Worm (Caenorhabditis elegans) whole organism, L3 larva: Measurements from ENCODE around the gene C11E4.8.

ENCODE experiments used
- ceh-82 ChIP-seq: fragments of 150-350 bp; optimal IDR thresholded peaks from 2 replicates; lab custom pipeline; 2014; ENCODE audit warnings: missing biosample characterization, missing genetic modification characterization
- ceh-9 ChIP-seq: sonication (generic microtip); optimal IDR thresholded peaks from 2 replicates; lab custom pipeline; 2018; ENCODE audit warnings: missing biosample characterization, missing genetic modification characterization
- egl-27 ChIP-seq: sonication (generic microtip); optimal IDR thresholded peaks from 4 replicates; lab custom pipeline; 2017; ENCODE audit warnings: missing biosample characterization, missing genetic modification reagents, missing genetic modification characterization
- egl-5 ChIP-seq: fragments of 150-350 bp; optimal IDR thresholded peaks from 2 replicates; lab custom pipeline; 2017; ENCODE audit warnings: missing biosample characterization, missing genetic modification reagents, missing genetic modification characterization, inconsistent platforms
- elt-3 ChIP-seq, 3 experiments: fragments of 150-350 bp in 1 of 3; sonication (generic microtip) in 2 of 3; optimal IDR thresholded peaks; 2 replicates in 2 of 3; 4 replicates in 1 of 3; lab custom pipeline; 2014 to 2017; ENCODE audit warnings: missing biosample characterization in 3 of 3, missing genetic modification characterization in 3 of 3
- eor-1 ChIP-seq, 2 experiments: fragments of 150-350 bp; optimal IDR thresholded peaks; 2 replicates each; lab custom pipeline; 2014 to 2018; ENCODE audit warnings: missing biosample characterization in 2 of 2, missing genetic modification characterization in 2 of 2
- fkh-10 ChIP-seq: sonication (generic microtip); optimal IDR thresholded peaks from 2 replicates; lab custom pipeline; 2017; ENCODE audit warnings: missing biosample characterization, missing genetic modification reagents, missing genetic modification characterization
- fkh-2 ChIP-seq: fragments of 150-350 bp; optimal IDR thresholded peaks from 2 replicates; lab custom pipeline; 2014; ENCODE audit warnings: missing biosample characterization, missing genetic modification reagents, missing genetic modification characterization
- fos-1 ChIP-seq: fragments of 150-350 bp; optimal IDR thresholded peaks from 2 replicates; lab custom pipeline; 2014; ENCODE audit warnings: missing biosample characterization, missing genetic modification characterization
- hmg-11 ChIP-seq: sonication (generic microtip); optimal IDR thresholded peaks from 2 replicates; lab custom pipeline; 2016; ENCODE audit warnings: missing genetic modification characterization, missing compliant biosample characterization
- lin-39 ChIP-seq: fragments of 150-350 bp; optimal IDR thresholded peaks from 2 replicates; lab custom pipeline; 2018; ENCODE audit warnings: missing biosample characterization, missing genetic modification reagents, missing genetic modification characterization
- mdl-1 ChIP-seq: fragments of 150-350 bp; optimal IDR thresholded peaks from 2 replicates; lab custom pipeline; 2014; ENCODE audit warnings: missing biosample characterization, missing genetic modification characterization
- mml-1 ChIP-seq: fragments of 150-350 bp; sonication (generic microtip); optimal IDR thresholded peaks from 3 replicates; lab custom pipeline; 2014; ENCODE audit warnings: missing biosample characterization, missing genetic modification characterization
- nfya-1 ChIP-seq: sonication (generic microtip); optimal IDR thresholded peaks from 2 replicates; lab custom pipeline; 2017; ENCODE audit warnings: missing genetic modification characterization, mild to moderate bottlenecking, missing compliant biosample characterization, antibody characterized with exemption, moderate library complexity; ENCODE audit not compliant: insufficient read depth
- nhr-11 ChIP-seq: fragments of 150-350 bp; optimal IDR thresholded peaks from 2 replicates; lab custom pipeline; 2014; ENCODE audit warnings: missing biosample characterization, missing genetic modification characterization
- nhr-23 ChIP-seq: fragments of 150-350 bp; optimal IDR thresholded peaks from 2 replicates; lab custom pipeline; 2014; ENCODE audit warnings: missing biosample characterization, missing genetic modification reagents, missing genetic modification characterization
- nhr-237 ChIP-seq: fragments of 150-350 bp; optimal IDR thresholded peaks from 2 replicates; lab custom pipeline; 2014; ENCODE audit warnings: missing biosample characterization, missing genetic modification characterization
- nhr-25 ChIP-seq: sonication (generic microtip); optimal IDR thresholded peaks from 2 replicates; lab custom pipeline; 2017; ENCODE audit warnings: missing biosample characterization, missing genetic modification characterization
- nhr-28 ChIP-seq: fragments of 150-350 bp; optimal IDR thresholded peaks from 2 replicates; lab custom pipeline; 2014; ENCODE audit warnings: missing biosample characterization, missing genetic modification characterization
- nhr-43 ChIP-seq: sonication (generic microtip); optimal IDR thresholded peaks from 2 replicates; lab custom pipeline; 2016; ENCODE audit warnings: mild to moderate bottlenecking, missing genetic modification characterization, missing compliant biosample characterization; ENCODE audit not compliant: poor library complexity, severe bottlenecking
- nhr-67 ChIP-seq: fragments of 150-350 bp; optimal IDR thresholded peaks from 2 replicates; lab custom pipeline; 2014; ENCODE audit warnings: missing biosample characterization, missing genetic modification characterization
- nhr-76 ChIP-seq: fragments of 150-350 bp; sonication (generic microtip); optimal IDR thresholded peaks from 5 replicates; lab custom pipeline; 2014; ENCODE audit warnings: missing biosample characterization, missing genetic modification characterization
- nhr-77 ChIP-seq: fragments of 150-350 bp; optimal IDR thresholded peaks from 2 replicates; lab custom pipeline; 2014; ENCODE audit warnings: missing biosample characterization, missing genetic modification characterization
- pha-4 ChIP-seq: fragments of 150-350 bp; optimal IDR thresholded peaks from 2 replicates; lab custom pipeline; 2014; ENCODE audit warnings: missing biosample characterization, missing genetic modification reagents, missing genetic modification characterization
- pqm-1 ChIP-seq: fragments of 150-350 bp; optimal IDR thresholded peaks from 2 replicates; lab custom pipeline; 2017; ENCODE audit warnings: missing biosample characterization, missing genetic modification characterization, inconsistent platforms
- snpc-4 ChIP-seq: fragments of 150-350 bp; optimal IDR thresholded peaks from 2 replicates; lab custom pipeline; 2014; ENCODE audit warnings: missing biosample characterization, missing genetic modification characterization
- tbx-2 ChIP-seq: sonication (generic microtip); optimal IDR thresholded peaks from 2 replicates; lab custom pipeline; 2016; ENCODE audit warnings: mild to moderate bottlenecking, missing genetic modification characterization, missing compliant biosample characterization
- unc-39 ChIP-seq: sonication (generic microtip); optimal IDR thresholded peaks from 4 replicates; lab custom pipeline; 2017; ENCODE audit warnings: missing biosample characterization, missing genetic modification characterization
- zag-1 ChIP-seq: fragments of 150-350 bp; optimal IDR thresholded peaks from 2 replicates; lab custom pipeline; 2014; ENCODE audit warnings: missing biosample characterization, missing genetic modification characterization
- ztf-11 ChIP-seq: fragments of 150-350 bp; optimal IDR thresholded peaks from 2 replicates; lab custom pipeline; 2014; ENCODE audit warnings: missing biosample characterization, missing genetic modification characterization
- ztf-4 ChIP-seq: fragments of 150-350 bp; optimal IDR thresholded peaks from 2 replicates; lab custom pipeline; 2014; ENCODE audit warnings: missing biosample characterization, missing genetic modification characterization

The C11E4.8 gene

ce11 chrX:9620136-9620535, at the start of gene C11E4.8:
TSS of gene C11E4.8 (plus strand) at chrX:9620436.
- no peak for TF ChIP-seq nfya-1 (tag; lab: Kevin White, UChicago)
- no peak for TF ChIP-seq lin-39 (tag; lab: Kevin White, UChicago)
- TF ChIP-seq hmg-11 (tag; lab: Kevin White, UChicago) = no peak
- TF ChIP-seq nhr-77 (tag; lab: Kevin White, UChicago) = no peak
- TF ChIP-seq egl-27 (tag; lab: Kevin White, UChicago) = no peak
- no peak for TF ChIP-seq fkh-2
- no peak for TF ChIP-seq mdl-1 (tag; lab: Kevin White, UChicago)
- TF ChIP-seq egl-5 (tag; lab: Kevin White, UChicago) = no peak
- TF ChIP-seq zag-1 (tag; lab: Kevin White, UChicago) = no peak
- TF ChIP-seq mml-1 = no peak
- no peak for TF ChIP-seq nhr-28 (tag; lab: Kevin White, UChicago)
- no peak for TF ChIP-seq nhr-25
- no peak for TF ChIP-seq nhr-43 (tag; lab: Kevin White, UChicago)
- no peak for TF ChIP-seq tbx-2
- TF ChIP-seq pqm-1 (tag; lab: Kevin White, UChicago) = no peak
- no peak for TF ChIP-seq ceh-9 (tag; lab: Kevin White, UChicago)
- TF ChIP-seq fkh-10 (GFP tag; lab: Kevin White, UChicago) = no peak
- TF ChIP-seq nhr-237 (tag; lab: Kevin White, UChicago) = no peak

ce11 chrX:9576928-9577327, 43.3 kb upstream of the C11E4.8 start, which contains the start of gene glb-17:
TSS of gene glb-17 (minus strand) at chrX:9577028.
- TF ChIP-seq fos-1 = no peak
- no peak for TF ChIP-seq lin-39 (tag; lab: Kevin White, UChicago)
- no peak for TF ChIP-seq nhr-25
- no peak for TF ChIP-seq fkh-10 (GFP tag; lab: Kevin White, UChicago)
- TF ChIP-seq unc-39 (tag; lab: Kevin White, UChicago) = no peak
- no peak for TF ChIP-seq mml-1
- TF ChIP-seq nhr-11 = no peak
- TF ChIP-seq fkh-2 = no peak
- no peak for TF ChIP-seq zag-1 (tag; lab: Kevin White, UChicago)
- no peak for TF ChIP-seq ztf-11 (tag; lab: Kevin White, UChicago)
- TF ChIP-seq nhr-23 (tag; lab: Kevin White, UChicago) = no peak
- TF ChIP-seq ztf-4 = no peak
- no peak for TF ChIP-seq eor-1 (tag; optimal IDR thresholded peaks at IDR 0.05; lab: Kevin White, UChicago)
- no peak for TF ChIP-seq snpc-4 (tag; lab: Kevin White, UChicago)
- TF ChIP-seq elt-3 (tag; optimal IDR thresholded peaks at IDR 0.05; lab: Kevin White, UChicago) = no peak
- no peak for TF ChIP-seq egl-5 (tag; lab: Kevin White, UChicago)
- TF ChIP-seq nfya-1 (tag; lab: Kevin White, UChicago) = no peak

ce11 chrX:9584333-9584732, 35.9 kb upstream of the C11E4.8 start, which contains the start of gene gpx-5:
TSS of gene gpx-5 (plus strand) at chrX:9584668.
- TF ChIP-seq nfya-1 (tag; lab: Kevin White, UChicago) (peak; percentile 17), ceh-82 (tag; lab: Kevin White, UChicago) (no peak), nhr-23 (tag; lab: Kevin White, UChicago) (peak; percentile 47), pha-4 (tag; lab: Kevin White, UChicago) (peak; percentile 60), nhr-76 (tag; lab: Kevin White, UChicago) (no peak), egl-5 (tag; lab: Kevin White, UChicago) (peak; percentile 5), nhr-25 (peak; percentile 59)
- TF ChIP-seq, all 47 proteins: peak for 5

- peak; percentile 3 for TF ChIP-seq nhr-43 (tag; lab: Kevin White, UChicago)
- no peak for TF ChIP-seq nhr-67 (tag; lab: Kevin White, UChicago)
- peak; percentile 70 for TF ChIP-seq nhr-25
These were observed 34.6 kb upstream of the C11E4.8 start for ce11 chrX:9585584-9586166.

ce11 chrX:9587642-9588041, 32.6 kb upstream of the C11E4.8 start, which contains the start of gene gpx-3:
TSS of gene gpx-3 (plus strand) at chrX:9587942.
- TF ChIP-seq nhr-25 = no peak
- TF ChIP-seq pha-4 (tag; lab: Kevin White, UChicago) = peak; percentile 2
